Worm (Caenorhabditis elegans) whole organism, L1 larva: Measurements from ENCODE around the gene F11G11.13.

Experiments used
- ama-1 ChIP-seq: fragments of 150-350 bp; optimal IDR thresholded peaks from 2 replicates; lab custom pipeline; 2014
- ceh-63 ChIP-seq: fragments of 200-800 bp; sonication (Bioruptor generic); optimal IDR thresholded peaks from 2 replicates; lab custom pipeline; 2018; ENCODE audit warnings: mild to moderate bottlenecking, missing genetic modification characterization, missing compliant biosample characterization
- elt-2 ChIP-seq: sonication (generic microtip); optimal IDR thresholded peaks from 2 replicates; lab custom pipeline; 2016; ENCODE audit warnings: missing genetic modification characterization, mild to moderate bottlenecking, inconsistent platforms, missing compliant biosample characterization, missing genetic modification reagents
- lin-39 ChIP-seq: fragments of 150-350 bp; optimal IDR thresholded peaks from 2 replicates; lab custom pipeline; 2014; ENCODE audit warnings: missing biosample characterization, missing genetic modification reagents, missing genetic modification characterization
- zag-1 ChIP-seq: fragments of 150-350 bp; optimal IDR thresholded peaks from 2 replicates; lab custom pipeline; 2014; ENCODE audit warnings: missing biosample characterization, missing genetic modification characterization

- TF ChIP-seq lin-39 (tag; lab: Kevin White, UChicago) = no peak
- TF ChIP-seq ama-1 (lab: Kevin White, UChicago) = no peak
- no peak for TF ChIP-seq zag-1
- TF ChIP-seq elt-2 (tag; lab: Kevin White, UChicago) = no peak
- no peak for TF ChIP-seq ceh-63 (GFP tag; lab: Kevin White, UChicago)
Observed at ce11 chrII:4869793-4870343, 6.1 kb downstream of the F11G11.13 start.
